Worm (Caenorhabditis elegans): ENCODE results near the gene F07G6.10.
"Not testable (repeated sequence)": the region's sequence is repeated elsewhere in the genome, so short reads cannot be mapped to it uniquely, and the experiment has no call there.

ce11 chrX:1696879-1697278 is 40.8 kb upstream of the F07G6.10 start, which contains the start of gene C36C9.4:
- TF ChIP-seq zag-1 (tag; optimal IDR thresholded peaks at IDR 0.05); egl-27 (tag; optimal IDR thresholded peaks at IDR 0.05); nhr-237 (tag; optimal IDR thresholded peaks at IDR 0.05); nhr-10 (tag; optimal IDR thresholded peaks at IDR 0.05); unc-62 (GFP tag; optimal IDR thresholded peaks at IDR 0.05); snpc-4 (tag; optimal IDR thresholded peaks at IDR 0.05); aly-2 (tag; optimal IDR thresholded peaks at IDR 0.05): not testable (repeated sequence)
